Worm (Caenorhabditis elegans) whole organism, young adult: Measurements from ENCODE around the gene F57B9.8.

Experiments
- C06A6.2 ChIP-seq: fragments of 200-800 bp; sonication (Bioruptor generic); conservative IDR thresholded peaks from 2 replicates; pipeline ENCODE4 v1.3.6; 2022; ENCODE audit warnings: missing genetic modification characterization, missing compliant biosample characterization
- D2030.7 ChIP-seq: fragments of 200-800 bp; sonication (Bioruptor generic); IDR thresholded peaks from 2 replicates; pipeline ENCODE4 v1.3.6; 2022; ENCODE audit warnings: missing genetic modification reagents, missing genetic modification characterization, missing compliant biosample characterization
- F10E7.11 ChIP-seq: sonication (generic microtip); optimal IDR thresholded peaks from 2 replicates; lab custom pipeline; 2017; ENCODE audit warnings: mild to moderate bottlenecking, missing genetic modification characterization, moderate library complexity, missing compliant biosample characterization
- F33H1.4 ChIP-seq: fragments of 200-800 bp; sonication (Bioruptor generic); IDR thresholded peaks from 2 replicates; pipeline ENCODE4 v1.3.6; 2022; ENCODE audit warnings: missing genetic modification reagents, missing genetic modification characterization, missing compliant biosample characterization
- F52B5.7 ChIP-seq: sonication (generic microtip); optimal IDR thresholded peaks from 2 replicates; lab custom pipeline; 2016; ENCODE audit warnings: mild to moderate bottlenecking, missing genetic modification characterization, missing compliant biosample characterization
- F57A8.1 ChIP-seq: fragments of 200-800 bp; sonication (Bioruptor generic); optimal IDR thresholded peaks from 2 replicates; lab custom pipeline; 2018; ENCODE audit warnings: mild to moderate bottlenecking, missing genetic modification characterization, moderate library complexity, missing compliant biosample characterization
- K11D2.4 ChIP-seq: fragments of 200-800 bp; sonication (Bioruptor generic); IDR thresholded peaks from 2 replicates; pipeline ENCODE4 v1.3.6; 2022; ENCODE audit warnings: missing genetic modification reagents, missing genetic modification characterization, missing compliant biosample characterization
- Y53G8AR.9 ChIP-seq: fragments of 200-800 bp; sonication (Bioruptor generic); conservative IDR thresholded peaks from 2 replicates; pipeline ENCODE4 v1.3.6; 2022; ENCODE audit warnings: missing genetic modification reagents, missing genetic modification characterization, missing compliant biosample characterization
- Y67H2A.10 ChIP-seq: fragments of 200-800 bp; sonication (Bioruptor generic); conservative IDR thresholded peaks from 2 replicates; pipeline ENCODE4 v1.3.6; 2022; ENCODE audit warnings: missing genetic modification reagents, missing genetic modification characterization, missing compliant biosample characterization
- Y95B8A.8 ChIP-seq: fragments of 200-800 bp; sonication (Bioruptor generic); IDR thresholded peaks from 2 replicates; pipeline ENCODE4 v1.3.6; 2022; ENCODE audit warnings: missing genetic modification reagents, missing genetic modification characterization, missing compliant biosample characterization
- atf-7 ChIP-seq: sonication (generic microtip); optimal IDR thresholded peaks from 2 replicates; lab custom pipeline; 2017; ENCODE audit warnings: mild to moderate bottlenecking, missing genetic modification characterization, missing compliant biosample characterization
- attf-3 ChIP-seq: fragments of 200-800 bp; sonication (Bioruptor generic); conservative IDR thresholded peaks from 2 replicates; pipeline ENCODE4 v1.3.6; 2022; ENCODE audit warnings: missing genetic modification reagents, missing genetic modification characterization, missing compliant biosample characterization
- attf-5 ChIP-seq: fragments of 200-800 bp; sonication (Bioruptor generic); optimal IDR thresholded peaks from 2 replicates; lab custom pipeline; 2018; ENCODE audit warnings: mild to moderate bottlenecking, missing genetic modification characterization, missing compliant biosample characterization
- bed-1 ChIP-seq: fragments of 200-800 bp; sonication (Bioruptor generic); IDR thresholded peaks from 2 replicates; pipeline ENCODE4 v1.3.6; 2022; ENCODE audit warnings: missing genetic modification reagents, missing genetic modification characterization, missing compliant biosample characterization
- ccch-3 ChIP-seq: fragments of 200-800 bp; sonication (Bioruptor generic); optimal IDR thresholded peaks from 2 replicates; lab custom pipeline; 2018; ENCODE audit warnings: mild to moderate bottlenecking, missing genetic modification characterization, missing compliant biosample characterization
- cebp-2 ChIP-seq: fragments of 200-800 bp; sonication (Bioruptor generic); IDR thresholded peaks from 2 replicates; pipeline ENCODE4 v1.3.6; 2022; ENCODE audit warnings: missing genetic modification characterization, missing compliant biosample characterization
- ceh-27 ChIP-seq: fragments of 200-800 bp; sonication (Bioruptor generic); optimal IDR thresholded peaks from 2 replicates; lab custom pipeline; 2018; ENCODE audit warnings: mild to moderate bottlenecking, missing genetic modification characterization, moderate library complexity, missing compliant biosample characterization
- chd-7 ChIP-seq: sonication (generic microtip); optimal IDR thresholded peaks from 2 replicates; lab custom pipeline; 2016; ENCODE audit warnings: mild to moderate bottlenecking, missing genetic modification characterization, moderate library complexity, missing compliant biosample characterization
- efl-1 ChIP-seq: fragments of 150-350 bp; optimal IDR thresholded peaks from 2 replicates; lab custom pipeline; 2014; ENCODE audit warnings: missing biosample characterization, missing genetic modification reagents, missing genetic modification characterization
- egl-44 ChIP-seq: fragments of 200-800 bp; sonication (Bioruptor generic); IDR thresholded peaks from 2 replicates; pipeline ENCODE4 v1.3.6; 2022; ENCODE audit warnings: missing genetic modification reagents, missing genetic modification characterization, missing compliant biosample characterization
- egrh-3 ChIP-seq: fragments of 200-800 bp; sonication (Bioruptor generic); IDR thresholded peaks from 2 replicates; pipeline ENCODE4 v1.3.6; 2022; ENCODE audit warnings: missing genetic modification reagents, missing genetic modification characterization, missing compliant biosample characterization
- ekl-4 ChIP-seq: fragments of 200-800 bp; sonication (Bioruptor generic); IDR thresholded peaks from 2 replicates; pipeline ENCODE4 v1.3.6; 2022; ENCODE audit warnings: missing genetic modification reagents, missing genetic modification characterization, missing compliant biosample characterization
- fkh-3 ChIP-seq: sonication (generic microtip); optimal IDR thresholded peaks from 2 replicates; lab custom pipeline; 2016; ENCODE audit warnings: mild to moderate bottlenecking, missing genetic modification characterization, missing compliant biosample characterization
- gei-17 ChIP-seq: fragments of 200-800 bp; sonication (Bioruptor generic); optimal IDR thresholded peaks from 2 replicates; lab custom pipeline; 2018; ENCODE audit warnings: mild to moderate bottlenecking, missing genetic modification characterization, missing compliant biosample characterization
- him-1 ChIP-seq: sonication (generic microtip); optimal IDR thresholded peaks from 2 replicates; lab custom pipeline; 2016; ENCODE audit warnings: missing genotype, missing genetic modification reagents, missing genetic modification characterization, missing compliant biosample characterization
- hlh-26 ChIP-seq: fragments of 200-800 bp; sonication (Bioruptor generic); conservative IDR thresholded peaks from 2 replicates; pipeline ENCODE4 v1.3.6; 2022; ENCODE audit warnings: missing genetic modification reagents, missing genetic modification characterization, missing compliant biosample characterization
- hmg-20 ChIP-seq: fragments of 200-800 bp; sonication (Bioruptor generic); IDR thresholded peaks from 2 replicates; pipeline ENCODE4 v1.3.6; 2022; ENCODE audit warnings: missing genetic modification reagents, missing genetic modification characterization, missing compliant biosample characterization
- hrde-1 ChIP-seq: sonication (generic microtip); optimal IDR thresholded peaks from 2 replicates; lab custom pipeline; 2016; ENCODE audit warnings: missing genetic modification characterization, mild to moderate bottlenecking, missing compliant biosample characterization, moderate library complexity, missing genotype, missing genetic modification reagents, borderline replicate concordance
- lin-40 ChIP-seq: sonication (generic microtip); optimal IDR thresholded peaks from 2 replicates; lab custom pipeline; 2016; ENCODE audit warnings: missing genetic modification characterization, mild to moderate bottlenecking, missing compliant biosample characterization, missing genotype, missing genetic modification reagents
- lin-54 ChIP-seq: fragments of 200-800 bp; sonication (Bioruptor generic); optimal IDR thresholded peaks from 2 replicates; lab custom pipeline; 2018; ENCODE audit warnings: mild to moderate bottlenecking, missing genetic modification characterization, missing compliant biosample characterization
- lsy-27 ChIP-seq: sonication (generic microtip); optimal IDR thresholded peaks from 2 replicates; lab custom pipeline; 2017; ENCODE audit warnings: missing genetic modification characterization, mild to moderate bottlenecking, missing compliant biosample characterization, antibody characterized with exemption, missing genotype, borderline replicate concordance; ENCODE audit not compliant: insufficient read depth
- madf-10 ChIP-seq: sonication (generic microtip); optimal IDR thresholded peaks from 2 replicates; lab custom pipeline; 2016; ENCODE audit warnings: mild to moderate bottlenecking, missing genetic modification characterization, missing compliant biosample characterization
- mcd-1 ChIP-seq: fragments of 200-800 bp; sonication (Bioruptor generic); IDR thresholded peaks from 2 replicates; pipeline ENCODE4 v1.3.6; 2022; ENCODE audit warnings: missing genetic modification reagents, missing genetic modification characterization, missing compliant biosample characterization
- nfyb-1 ChIP-seq: fragments of 200-800 bp; sonication (Bioruptor generic); IDR thresholded peaks from 2 replicates; pipeline ENCODE4 v1.3.6; 2022; ENCODE audit warnings: missing genetic modification reagents, missing genetic modification characterization, missing compliant biosample characterization
- nhr-179 ChIP-seq: sonication (generic microtip); optimal IDR thresholded peaks from 2 replicates; lab custom pipeline; 2016; ENCODE audit warnings: mild to moderate bottlenecking, missing genetic modification characterization, missing compliant biosample characterization
- nhr-27 ChIP-seq: fragments of 200-800 bp; sonication (Bioruptor generic); optimal IDR thresholded peaks from 2 replicates; lab custom pipeline; 2018; ENCODE audit warnings: mild to moderate bottlenecking, missing genetic modification characterization, moderate library complexity, missing compliant biosample characterization
- nhr-80 ChIP-seq: sonication (generic microtip); optimal IDR thresholded peaks from 2 replicates; lab custom pipeline; 2016; ENCODE audit warnings: missing genetic modification characterization, missing compliant biosample characterization
- nhr-90 ChIP-seq: sonication (generic microtip); optimal IDR thresholded peaks from 2 replicates; lab custom pipeline; 2016; ENCODE audit warnings: missing genotype, mild to moderate bottlenecking, missing genetic modification characterization, missing compliant biosample characterization
- rec-8 ChIP-seq, 2 experiments: sonication (generic microtip); optimal IDR thresholded peaks; 2 replicates each; lab custom pipeline; 2016; ENCODE audit warnings: mild to moderate bottlenecking in 2 of 2, missing genetic modification characterization in 2 of 2, missing genetic modification reagents in 2 of 2, missing genotype in 2 of 2, missing biosample characterization in 1 of 2, missing compliant biosample characterization in 1 of 2, moderate library complexity in 1 of 2
- rpc-1 ChIP-seq, 2 experiments: fragments of 150-350 bp in 1 of 2; sonication (generic microtip) in 1 of 2; optimal IDR thresholded peaks; 2 replicates each; lab custom pipeline; 2014 to 2018; ENCODE audit warnings: missing biosample characterization in 1 of 2, missing genetic modification characterization in 1 of 2, missing genetic modification reagents in 1 of 2, missing genotype in 1 of 2
- sea-2 ChIP-seq: fragments of 200-800 bp; sonication (Bioruptor generic); IDR thresholded peaks from 2 replicates; pipeline ENCODE4 v1.3.6; 2022; ENCODE audit warnings: missing genetic modification characterization, missing compliant biosample characterization
- snpc-1.3 ChIP-seq: sonication (generic microtip); optimal IDR thresholded peaks from 2 replicates; lab custom pipeline; 2017; ENCODE audit warnings: missing genetic modification characterization, mild to moderate bottlenecking, missing compliant biosample characterization, antibody characterized with exemption, moderate library complexity, missing genotype, missing genetic modification reagents; ENCODE audit not compliant: insufficient read depth
- tbp1 ChIP-seq: fragments of 200-800 bp; sonication (Bioruptor generic); optimal IDR thresholded peaks from 2 replicates; lab custom pipeline; 2018; ENCODE audit warnings: mild to moderate bottlenecking, missing genetic modification characterization, missing compliant biosample characterization
- tlf-1 ChIP-seq: fragments of 200-800 bp; sonication (Bioruptor generic); optimal IDR thresholded peaks from 2 replicates; lab custom pipeline; 2018; ENCODE audit warnings: mild to moderate bottlenecking, missing genetic modification characterization, missing compliant biosample characterization
- unc-130 ChIP-seq: sonication (generic microtip); optimal IDR thresholded peaks from 2 replicates; lab custom pipeline; 2016; ENCODE audit warnings: missing genetic modification reagents, missing genetic modification characterization, missing compliant biosample characterization
- ztf-22 ChIP-seq: fragments of 200-800 bp; sonication (Bioruptor generic); optimal IDR thresholded peaks from 2 replicates; lab custom pipeline; 2018; ENCODE audit warnings: mild to moderate bottlenecking, missing genetic modification characterization, moderate library complexity, missing compliant biosample characterization
- ztf-25 ChIP-seq: fragments of 200-800 bp; sonication (Bioruptor generic); IDR thresholded peaks from 2 replicates; pipeline ENCODE4 v1.3.6; 2022; ENCODE audit warnings: missing genetic modification reagents, missing genetic modification characterization, missing compliant biosample characterization
- ztf-3 ChIP-seq: fragments of 200-800 bp; sonication (Bioruptor generic); optimal IDR thresholded peaks from 2 replicates; lab custom pipeline; 2018; ENCODE audit warnings: mild to moderate bottlenecking, missing genetic modification characterization, missing compliant biosample characterization

Gene F57B9.8

DNA sequence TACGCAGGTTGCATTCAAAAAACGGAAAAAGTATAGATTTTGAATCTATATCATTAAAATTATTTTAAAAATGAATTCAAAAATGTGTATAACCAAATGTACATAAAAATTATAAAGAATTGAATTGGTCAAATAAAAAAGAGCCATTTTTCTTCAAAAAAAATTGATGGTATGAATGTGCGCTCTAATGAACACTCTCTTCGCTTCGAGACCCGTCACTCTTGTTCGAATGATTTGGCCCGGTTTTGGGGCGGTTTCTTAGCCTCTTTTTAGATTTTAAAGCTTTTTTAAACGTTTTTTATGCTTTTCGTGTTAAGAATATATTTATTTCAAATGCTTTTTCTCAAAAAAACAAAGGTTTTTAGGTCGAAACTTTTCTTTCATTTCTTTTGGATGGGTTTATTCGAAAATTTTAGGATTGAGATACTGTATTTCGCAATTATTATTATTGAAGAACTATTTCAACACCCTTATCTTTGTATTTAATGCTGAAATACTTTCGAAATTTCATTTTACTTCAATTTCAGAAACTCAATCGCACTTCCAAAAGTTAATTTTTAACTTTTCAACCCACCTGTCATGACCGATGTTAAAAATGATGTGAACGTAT lies 5.5 kb downstream of the F57B9.8 start, which contains the start of gene inf-1 (continued):
- no peak for TF ChIP-seq D2030.7
- TF ChIP-seq hlh-26 (GFP tag; lab: Robert Waterston, UW): no peak
- no peak for TF ChIP-seq tbp1
- TF ChIP-seq F10E7.11: no peak
- no peak for TF ChIP-seq ztf-22 (GFP tag; lab: Kevin White, UChicago)
- no peak for TF ChIP-seq rec-8 (tag; optimal IDR thresholded peaks at IDR 0.05; lab: Kevin White, UChicago)
- no peak for TF ChIP-seq nhr-80 (tag; lab: Kevin White, UChicago)
- TF ChIP-seq cebp-2: no peak
- no peak for TF ChIP-seq fkh-3 (tag; lab: Kevin White, UChicago)
- no peak for TF ChIP-seq ekl-4
- no peak for TF ChIP-seq sea-2 (GFP tag; lab: Robert Waterston, UW)
- TF ChIP-seq lin-54 (GFP tag; lab: Kevin White, UChicago): peak; percentile 18
- TF ChIP-seq gei-17 (GFP tag; lab: Kevin White, UChicago): no peak
- TF ChIP-seq lsy-27: no peak
- TF ChIP-seq hrde-1 (tag; lab: Kevin White, UChicago): no peak
- TF ChIP-seq efl-1 (GFP tag; lab: Kevin White, UChicago): peak; percentile 36
- TF ChIP-seq egrh-3 (GFP tag; lab: Robert Waterston, UW): no peak
- TF ChIP-seq ztf-3: no peak
- no peak for TF ChIP-seq C06A6.2
- TF ChIP-seq egl-44 (GFP tag; lab: Robert Waterston, UW): no peak
- no peak for TF ChIP-seq attf-5 (GFP tag; lab: Kevin White, UChicago)
- no peak for TF ChIP-seq unc-130 (GFP tag; lab: Kevin White, UChicago)
- TF ChIP-seq Y67H2A.10 (GFP tag; lab: Robert Waterston, UW): no peak
- no peak for TF ChIP-seq madf-10 (tag; lab: Kevin White, UChicago)
- no peak for TF ChIP-seq K11D2.4
- no peak for TF ChIP-seq rpc-1 (optimal IDR thresholded peaks at IDR 0.05; lab: Kevin White, UChicago)
- no peak for TF ChIP-seq rpc-1 (tag; optimal IDR thresholded peaks at IDR 0.05; lab: Kevin White, UChicago)
- TF ChIP-seq lin-40 (tag; lab: Kevin White, UChicago): no peak
- TF ChIP-seq chd-7 (tag; lab: Kevin White, UChicago): no peak
- peak; percentile 28 for TF ChIP-seq snpc-1.3 (tag; lab: Kevin White, UChicago)
- peak; percentile 74 for TF ChIP-seq F33H1.4 (GFP tag; lab: Robert Waterston, UW)
- TF ChIP-seq attf-3 (GFP tag; lab: Robert Waterston, UW): no peak
- TF ChIP-seq tlf-1 (GFP tag; lab: Kevin White, UChicago): no peak
- no peak for TF ChIP-seq nhr-27
- TF ChIP-seq Y53G8AR.9 (GFP tag; lab: Robert Waterston, UW): no peak
- no peak for TF ChIP-seq nhr-179
- no peak for TF ChIP-seq F52B5.7 (tag; lab: Kevin White, UChicago)
- no peak for TF ChIP-seq nhr-90
- no peak for TF ChIP-seq atf-7
- TF ChIP-seq ccch-3 (GFP tag; lab: Kevin White, UChicago): no peak
- TF ChIP-seq him-1 (tag; lab: Kevin White, UChicago): no peak
- no peak for TF ChIP-seq ztf-25 (GFP tag; lab: Robert Waterston, UW)
- TF ChIP-seq mcd-1: peak; percentile 77
- no peak for TF ChIP-seq F57A8.1 (GFP tag; lab: Kevin White, UChicago)
- TF ChIP-seq hmg-20 (GFP tag; lab: Robert Waterston, UW): no peak
- no peak for TF ChIP-seq Y95B8A.8
- TF ChIP-seq ceh-27 (GFP tag; lab: Kevin White, UChicago): no peak
- TF ChIP-seq nfyb-1 (GFP tag; lab: Robert Waterston, UW): no peak
- TF ChIP-seq bed-1 (GFP tag; lab: Robert Waterston, UW): no peak
